Fruit fly (Drosophila melanogaster): ENCODE measurements around the gene UbcE2M.

- TF ChIP-seq CG12768 (GFP tag; optimal IDR thresholded peaks at IDR 0.05): no peak
- TF ChIP-seq kay (GFP tag; ENCODE audit: borderline replicate concordance): no peak
These were observed 47.5 kb downstream of the UbcE2M start for dm6 chr3L:8150284-8150683.
